Worm (Caenorhabditis elegans) whole organism, L2 larva: ENCODE data around the gene spp-6.

Source experiments
- ZK546.5 ChIP-seq: sonication (generic microtip); optimal IDR thresholded peaks from 2 replicates; lab custom pipeline; 2017; ENCODE audit warnings: missing biosample characterization, missing genetic modification characterization
- ama-1 ChIP-seq: fragments of 150-350 bp; optimal IDR thresholded peaks from 2 replicates; lab custom pipeline; 2018; ENCODE audit warnings: inconsistent platforms
- ceh-82 ChIP-seq: fragments of 150-350 bp; optimal IDR thresholded peaks from 2 replicates; lab custom pipeline; 2014; ENCODE audit warnings: missing biosample characterization, missing genetic modification characterization
- crh-2 ChIP-seq: sonication (generic microtip); optimal IDR thresholded peaks from 2 replicates; lab custom pipeline; 2017; ENCODE audit warnings: missing biosample characterization, missing genetic modification characterization
- lin-11 ChIP-seq: fragments of 150-350 bp; sonication (generic microtip); optimal IDR thresholded peaks from 2 replicates; lab custom pipeline; 2014; ENCODE audit warnings: missing biosample characterization, missing genetic modification characterization, inconsistent platforms, mixed read lengths
- lin-13 ChIP-seq: fragments of 150-350 bp; optimal IDR thresholded peaks from 2 replicates; lab custom pipeline; 2014; ENCODE audit warnings: missing biosample characterization, missing genetic modification reagents, missing genetic modification characterization
- mdl-1 ChIP-seq, 2 experiments: fragments of 150-350 bp in 1 of 2; sonication (generic microtip) in 1 of 2; optimal IDR thresholded peaks; 2 replicates each; lab custom pipeline; 2017; ENCODE audit warnings: missing biosample characterization in 2 of 2, missing genetic modification characterization in 2 of 2
- nhr-10 ChIP-seq: sonication (generic microtip); optimal IDR thresholded peaks from 2 replicates; lab custom pipeline; 2017; ENCODE audit warnings: missing biosample characterization, missing genetic modification characterization
- peb-1 ChIP-seq: fragments of 150-350 bp; optimal IDR thresholded peaks from 2 replicates; lab custom pipeline; 2014; ENCODE audit warnings: missing biosample characterization, missing genetic modification characterization
- sma-3 ChIP-seq: sonication (generic microtip); optimal IDR thresholded peaks from 2 replicates; lab custom pipeline; 2016; ENCODE audit warnings: missing genetic modification reagents, missing genetic modification characterization, missing compliant biosample characterization
- snpc-4 ChIP-seq: fragments of 150-350 bp; optimal IDR thresholded peaks from 2 replicates; lab custom pipeline; 2014; ENCODE audit warnings: missing biosample characterization, missing genetic modification characterization

ce11 chrX:7279671-7280389 is 37.3 kb upstream of the spp-6 start, which contains the start of gene unc-10:
- TF ChIP-seq ceh-82 (tag; lab: Kevin White, UChicago) (no peak), peb-1 (tag; lab: Kevin White, UChicago) (no peak), ama-1 (no peak), mdl-1 (tag; optimal IDR thresholded peaks at IDR 0.05; lab: Kevin White, UChicago) (no peak), sma-3 (GFP tag; lab: Kevin White, UChicago) (no peak), ZK546.5 (tag; lab: Kevin White, UChicago) (no peak), snpc-4 (tag; lab: Kevin White, UChicago) (no peak), lin-13 (GFP tag; lab: Kevin White, UChicago) (no peak), crh-2 (no peak), nhr-10 (tag; lab: Kevin White, UChicago) (no peak), lin-11 (no peak)
